Worm (Caenorhabditis elegans) whole organism, L1 larva: ENCODE data around the gene C24H10.2.
A peak's percentile ranks its signal among the peaks of the same experiment; 100 is the strongest.

Source experiments
- C04F5.9 ChIP-seq: sonication (generic microtip); optimal IDR thresholded peaks from 2 replicates; lab custom pipeline; 2016; ENCODE audit warnings: missing genetic modification characterization, missing compliant biosample characterization
- Y116A8C.19 ChIP-seq: sonication (generic microtip); optimal IDR thresholded peaks from 2 replicates; lab custom pipeline; 2016; ENCODE audit warnings: missing compliant biosample characterization, missing genetic modification characterization, borderline replicate concordance
- alr-1 ChIP-seq: fragments of 200-800 bp; sonication (Bioruptor generic); optimal IDR thresholded peaks from 2 replicates; lab custom pipeline; 2018; ENCODE audit warnings: borderline replicate concordance, mild to moderate bottlenecking, missing genetic modification characterization, missing compliant biosample characterization
- blmp-1 ChIP-seq: fragments of 150-350 bp; optimal IDR thresholded peaks from 2 replicates; lab custom pipeline; 2014; ENCODE audit warnings: missing biosample characterization, missing genetic modification characterization
- ceh-8 ChIP-seq: fragments of 200-800 bp; sonication (Bioruptor generic); optimal IDR thresholded peaks from 2 replicates; lab custom pipeline; 2018; ENCODE audit warnings: mild to moderate bottlenecking, missing genetic modification characterization, moderate library complexity, missing compliant biosample characterization
- dpl-1 ChIP-seq, 3 experiments: fragments of 150-350 bp in 2 of 3; sonication (generic microtip) in 1 of 3; optimal IDR thresholded peaks; 2 replicates each; lab custom pipeline; 2014 to 2017; ENCODE audit warnings: missing biosample characterization in 3 of 3, missing genetic modification characterization in 3 of 3, missing genetic modification reagents in 3 of 3
- dsc-1 ChIP-seq: sonication (generic microtip); optimal IDR thresholded peaks from 2 replicates; lab custom pipeline; 2016; ENCODE audit warnings: mild to moderate bottlenecking, missing genetic modification characterization, missing compliant biosample characterization
- efl-1 ChIP-seq, 4 experiments: fragments of 150-350 bp; optimal IDR thresholded peaks in 3 of 4; peaks in 1 of 4; 1 replicate in 1 of 4; 2 replicates in 3 of 4; lab custom pipeline; 2014; ENCODE audit warnings: missing biosample characterization in 2 of 4, missing genetic modification characterization in 2 of 4, missing genetic modification reagents in 2 of 4
- elt-2 ChIP-seq: sonication (generic microtip); optimal IDR thresholded peaks from 2 replicates; lab custom pipeline; 2016; ENCODE audit warnings: missing genetic modification characterization, mild to moderate bottlenecking, inconsistent platforms, missing compliant biosample characterization, missing genetic modification reagents
- elt-3 ChIP-seq, 6 experiments: fragments of 150-350 bp in 1 of 6; sonication (generic microtip); optimal IDR thresholded peaks; 2 replicates each; lab custom pipeline; 2017 to 2018; ENCODE audit warnings: missing biosample characterization in 6 of 6, missing genetic modification characterization in 6 of 6, inconsistent platforms in 1 of 6
- ets-5 ChIP-seq: fragments of 200-800 bp; sonication (Bioruptor generic); IDR thresholded peaks from 2 replicates; pipeline ENCODE4 v1.3.6; 2022; ENCODE audit warnings: missing genetic modification characterization, missing compliant biosample characterization
- fkh-10 ChIP-seq: sonication (generic microtip); optimal IDR thresholded peaks from 2 replicates; lab custom pipeline; 2017; ENCODE audit warnings: missing biosample characterization, missing genetic modification reagents, missing genetic modification characterization
- grh-1 ChIP-seq: fragments of 200-800 bp; sonication (Bioruptor generic); IDR thresholded peaks from 2 replicates; pipeline ENCODE4 v1.3.6; 2022; ENCODE audit warnings: missing genetic modification reagents, missing genetic modification characterization, missing compliant biosample characterization
- irx-1 ChIP-seq: sonication (generic microtip); optimal IDR thresholded peaks from 2 replicates; lab custom pipeline; 2016; ENCODE audit warnings: missing genetic modification characterization, missing compliant biosample characterization
- lin-14 ChIP-seq: fragments of 200-800 bp; sonication (Bioruptor generic); optimal IDR thresholded peaks from 2 replicates; lab custom pipeline; 2018; ENCODE audit warnings: mild to moderate bottlenecking, missing genetic modification characterization, moderate library complexity, missing compliant biosample characterization
- lin-35 ChIP-seq, 2 experiments: fragments of 150-350 bp; optimal IDR thresholded peaks; 2 replicates each; lab custom pipeline; 2014; ENCODE audit warnings: missing biosample characterization in 2 of 2, missing genetic modification characterization in 2 of 2, missing genetic modification reagents in 2 of 2
- mep-1 ChIP-seq: fragments of 150-350 bp; optimal IDR thresholded peaks from 2 replicates; lab custom pipeline; 2014; ENCODE audit warnings: missing biosample characterization, missing genetic modification characterization
- nhr-20 ChIP-seq: sonication (generic microtip); optimal IDR thresholded peaks from 2 replicates; lab custom pipeline; 2016; ENCODE audit warnings: mild to moderate bottlenecking, missing genetic modification characterization, missing compliant biosample characterization
- nhr-47 ChIP-seq: sonication (generic microtip); optimal IDR thresholded peaks from 2 replicates; lab custom pipeline; 2016; ENCODE audit warnings: mild to moderate bottlenecking, missing genetic modification characterization, moderate library complexity, missing compliant biosample characterization
- nhr-76 ChIP-seq: sonication (generic microtip); optimal IDR thresholded peaks from 2 replicates; lab custom pipeline; 2017; ENCODE audit warnings: missing biosample characterization, missing genetic modification characterization
- nhr-85 ChIP-seq: sonication (generic microtip); peaks from one replicate; lab custom pipeline; 2016; ENCODE audit warnings: missing genetic modification characterization, inconsistent platforms, missing compliant biosample characterization
- pag-3 ChIP-seq: sonication (generic microtip); optimal IDR thresholded peaks from 2 replicates; lab custom pipeline; 2017; ENCODE audit warnings: missing genetic modification characterization, mild to moderate bottlenecking, missing compliant biosample characterization, antibody characterized with exemption, borderline replicate concordance; ENCODE audit not compliant: insufficient read depth
- rnt-1 ChIP-seq: sonication (generic microtip); optimal IDR thresholded peaks from 2 replicates; lab custom pipeline; 2016; ENCODE audit warnings: mild to moderate bottlenecking, missing genetic modification characterization, moderate library complexity, missing compliant biosample characterization
- sox-4 ChIP-seq: sonication (generic microtip); optimal IDR thresholded peaks from 2 replicates; lab custom pipeline; 2016; ENCODE audit warnings: missing genetic modification characterization, missing compliant biosample characterization
- sup-37 ChIP-seq: fragments of 200-800 bp; sonication (Bioruptor generic); optimal IDR thresholded peaks from 2 replicates; lab custom pipeline; 2018; ENCODE audit warnings: mild to moderate bottlenecking, missing genetic modification characterization, missing compliant biosample characterization
- unc-62 ChIP-seq: fragments of 150-350 bp; optimal IDR thresholded peaks from 2 replicates; lab custom pipeline; 2014; ENCODE audit warnings: missing biosample characterization, missing genetic modification reagents, missing genetic modification characterization
- unc-98 ChIP-seq: fragments of 200-800 bp; sonication (Bioruptor generic); IDR thresholded peaks from 2 replicates; pipeline ENCODE4 v1.3.6; 2022; ENCODE audit warnings: missing genetic modification characterization, missing compliant biosample characterization
- xbp-1 ChIP-seq: sonication (generic microtip); optimal IDR thresholded peaks from 2 replicates; lab custom pipeline; 2016; ENCODE audit warnings: missing genetic modification characterization, missing compliant biosample characterization
- zip-4 ChIP-seq: fragments of 200-800 bp; sonication (Bioruptor generic); optimal IDR thresholded peaks from 2 replicates; lab custom pipeline; 2018; ENCODE audit warnings: mild to moderate bottlenecking, missing genetic modification characterization, moderate library complexity, missing compliant biosample characterization

The C24H10.2 gene

DNA sequence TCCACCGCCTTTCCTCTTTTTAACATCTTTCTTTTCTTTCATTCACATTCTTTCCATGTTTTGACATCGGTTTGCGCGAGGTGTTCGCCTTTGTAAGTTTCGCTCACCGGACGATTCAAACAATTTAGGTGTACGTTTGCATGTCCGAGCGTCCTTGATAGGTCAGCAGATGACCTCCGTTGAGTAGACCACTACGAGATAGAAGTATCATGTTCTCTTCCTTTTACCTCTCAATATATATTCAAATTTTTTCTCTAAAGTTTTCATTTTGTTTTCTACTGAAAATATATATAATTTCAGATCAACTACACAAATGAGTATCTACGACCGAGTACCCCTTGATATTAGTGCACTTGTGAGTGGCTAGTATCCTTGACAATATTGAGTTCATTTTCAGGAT, 3.6 kb upstream of the C24H10.2 start, which contains the start of gene C24H10.3:
TSS of gene C24H10.3 (plus strand) at position 301 of the 400 bp plus-strand sequence.
- TF ChIP-seq xbp-1: no peak
- TF ChIP-seq dpl-1 (GFP tag; optimal IDR thresholded peaks at IDR 0.05; lab: Kevin White, UChicago): no peak
- no peak for TF ChIP-seq pag-3 (tag; lab: Kevin White, UChicago)
- TF ChIP-seq sup-37 (GFP tag; lab: Kevin White, UChicago): no peak
- no peak for TF ChIP-seq dsc-1
- TF ChIP-seq lin-14 (GFP tag; lab: Kevin White, UChicago): peak; percentile 13
- no peak for TF ChIP-seq alr-1 (tag; lab: Kevin White, UChicago)
- TF ChIP-seq unc-62 (GFP tag; lab: Kevin White, UChicago): no peak
- TF ChIP-seq C04F5.9 (tag; lab: Kevin White, UChicago): no peak
- no peak for TF ChIP-seq rnt-1
- TF ChIP-seq nhr-76 (tag; lab: Kevin White, UChicago): no peak
- no peak for TF ChIP-seq ceh-8
- peak; percentile 25 for TF ChIP-seq mep-1 (tag; lab: Kevin White, UChicago)
- no peak for TF ChIP-seq sox-4
- TF ChIP-seq unc-98 (GFP tag; lab: Robert Waterston, UW): no peak
- no peak for TF ChIP-seq elt-2 (tag; lab: Kevin White, UChicago)
- TF ChIP-seq zip-4 (GFP tag; lab: Kevin White, UChicago): no peak
- no peak for TF ChIP-seq grh-1 (GFP tag; lab: Robert Waterston, UW)
- peak; percentile 41 for TF ChIP-seq blmp-1
- no peak for TF ChIP-seq lin-35 (GFP tag; optimal IDR thresholded peaks at IDR 0.05; lab: Kevin White, UChicago)

DNA sequence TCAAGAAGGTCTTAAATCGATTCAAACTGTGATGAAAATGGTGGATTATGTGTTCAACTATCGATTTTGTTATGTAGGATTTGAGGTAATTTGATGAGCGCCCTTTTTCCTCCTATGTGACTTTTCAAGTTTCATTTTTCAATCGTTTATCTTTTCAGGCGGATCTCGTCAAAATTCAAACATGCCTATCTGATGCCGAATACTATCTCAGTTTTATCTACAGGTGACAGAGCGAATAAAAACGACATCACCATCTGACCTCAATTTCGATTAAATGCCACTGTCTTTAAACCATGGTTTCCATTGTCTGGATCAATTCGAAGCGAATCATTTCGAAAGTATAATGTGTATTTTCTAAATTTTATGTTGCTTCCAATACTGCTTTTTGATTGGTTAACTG, 2.6 kb upstream of the C24H10.2 start:
- TF ChIP-seq blmp-1 (peak; percentile 74), nhr-85 (tag; lab: Kevin White, UChicago) (peak; percentile 78), sox-4 (no peak), xbp-1 (no peak), mep-1 (tag; lab: Kevin White, UChicago) (peak; percentile 18), fkh-10 (GFP tag; lab: Kevin White, UChicago) (no peak), elt-3 (tag; optimal IDR thresholded peaks at IDR 0.05; lab: Kevin White, UChicago) (no peak), elt-2 (tag; lab: Kevin White, UChicago) (no peak)
- TF ChIP-seq, all 84 proteins: peak for 3

DNA sequence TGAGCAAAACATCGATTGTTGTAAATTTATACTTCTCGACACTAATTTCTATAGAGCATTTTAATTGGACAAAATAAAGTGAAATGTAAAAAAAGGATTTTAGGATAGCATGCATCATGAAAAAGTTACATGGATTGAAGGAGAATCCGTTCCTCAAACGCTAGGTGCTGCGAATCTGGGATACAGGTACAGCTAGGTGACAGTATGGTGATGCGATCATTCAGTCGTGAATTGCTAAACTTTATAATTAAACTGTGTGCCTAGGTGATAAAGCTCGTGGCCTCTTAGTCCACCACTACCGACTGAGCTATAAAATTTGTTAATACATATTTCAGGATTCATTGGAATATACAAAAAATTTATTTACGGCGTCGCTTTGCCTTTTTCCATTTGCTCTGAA, 2.2 kb downstream of the C24H10.2 start:
- TF ChIP-seq nhr-20 (tag; lab: Kevin White, UChicago) (no peak), efl-1 (optimal IDR thresholded peaks at IDR 0.05; lab: Kevin White, UChicago) (no peak), efl-1 (GFP tag; optimal IDR thresholded peaks at IDR 0.05 in 1 of 2; lab: Kevin White, UChicago) (peak in 1 of 2 experiments; percentile 79)

DNA sequence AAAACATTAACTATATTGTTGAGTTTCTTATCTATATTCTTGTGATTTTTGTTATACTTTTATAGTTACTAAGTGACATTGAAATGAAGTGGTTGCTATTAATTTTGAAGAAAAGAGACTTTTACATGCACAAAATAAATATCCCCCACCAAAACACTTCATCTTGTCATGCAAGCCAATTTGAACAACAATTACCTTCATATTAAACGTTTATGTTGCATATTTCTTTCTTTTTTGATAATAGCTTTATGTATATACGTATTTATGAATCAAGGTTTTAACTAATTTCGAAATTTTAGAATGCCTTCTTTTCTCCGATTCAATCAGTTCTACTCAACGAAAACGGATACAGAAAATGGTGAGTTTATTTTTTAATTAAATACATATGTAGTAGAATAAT, 3.4 kb downstream of the C24H10.2 start, which contains the start of gene clc-7:
TSS of gene clc-7 (plus strand) at position 301 of the 400 bp plus-strand sequence.
- TF ChIP-seq C04F5.9 (tag; lab: Kevin White, UChicago) (no peak), irx-1 (tag; lab: Kevin White, UChicago) (no peak), nhr-47 (tag; lab: Kevin White, UChicago) (no peak)

DNA sequence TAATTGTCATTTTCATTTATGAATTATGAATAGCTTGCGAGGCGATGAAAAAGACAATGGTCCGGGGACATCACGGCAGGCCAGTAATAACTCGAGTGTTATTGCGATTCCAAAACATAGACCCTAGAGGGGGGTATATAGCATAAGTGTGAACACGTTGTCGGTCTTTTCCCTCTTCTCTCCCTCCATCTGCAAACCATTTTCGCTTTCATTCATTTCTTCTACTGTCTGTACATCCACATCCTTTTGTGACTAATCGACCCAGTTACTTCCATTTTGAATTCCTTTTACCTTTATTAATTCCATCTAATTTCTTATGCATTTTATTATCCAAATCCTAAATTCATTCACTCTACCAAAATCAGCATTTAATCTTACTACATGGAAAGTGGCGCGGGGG, 6.6 kb downstream of the C24H10.2 start:
- peak; percentile 85 for TF ChIP-seq blmp-1
- peak; percentile 8 for TF ChIP-seq lin-14 (GFP tag; lab: Kevin White, UChicago)
- TF ChIP-seq xbp-1: no peak
- no peak for TF ChIP-seq Y116A8C.19 (tag; lab: Kevin White, UChicago)

DNA sequence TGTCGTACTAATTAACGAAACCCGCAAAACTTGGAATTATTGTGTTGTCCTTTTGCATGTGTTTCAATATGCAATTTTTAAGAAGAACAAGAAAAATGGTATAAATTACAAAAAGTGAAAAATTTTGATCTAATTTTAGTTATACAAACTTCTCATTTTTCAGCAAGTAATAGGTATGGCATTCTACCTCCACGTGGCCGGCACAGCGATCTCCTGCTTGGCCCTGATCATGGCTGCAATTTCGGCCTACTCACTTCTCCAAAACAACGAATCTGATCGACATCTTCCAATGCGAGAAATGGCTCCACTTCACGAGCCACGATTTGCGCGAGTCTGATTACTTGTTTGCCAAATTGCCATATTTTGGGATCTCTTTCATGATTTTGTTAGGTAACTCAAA, 9.5 kb downstream of the C24H10.2 start:
- TF ChIP-seq alr-1 (tag; lab: Kevin White, UChicago) (no peak), ets-5 (GFP tag; lab: Robert Waterston, UW) (peak; percentile 91; the same call in 1 of the 2 replicates), nhr-85 (tag; lab: Kevin White, UChicago) (peak; percentile 15)
